Worm (Caenorhabditis elegans) whole organism, L4 larva: ENCODE results near the gene F11D11.3.

Experiments used
- F26F4.8 ChIP-seq: fragments of 200-800 bp; sonication (Bioruptor generic); conservative IDR thresholded peaks from 2 replicates; pipeline ENCODE4 v1.3.6; 2022; ENCODE audit warnings: missing genetic modification characterization, missing compliant biosample characterization
- T26A8.4 ChIP-seq: fragments of 200-800 bp; sonication (Bioruptor generic); IDR thresholded peaks from 2 replicates; pipeline ENCODE4 v1.3.6; 2022; ENCODE audit warnings: missing genetic modification characterization, missing compliant biosample characterization
- Y48G9A.11 ChIP-seq: fragments of 200-800 bp; sonication (Bioruptor generic); IDR thresholded peaks from 2 replicates; pipeline ENCODE4 v1.3.6; 2022; ENCODE audit warnings: missing genetic modification reagents, missing genetic modification characterization, missing compliant biosample characterization
- Y75B8A.6 ChIP-seq: fragments of 200-800 bp; sonication (Bioruptor generic); IDR thresholded peaks from 2 replicates; pipeline ENCODE4 v1.3.6; 2022; ENCODE audit warnings: missing genetic modification reagents, missing genetic modification characterization, missing compliant biosample characterization
- aha-1 ChIP-seq: fragments of 150-350 bp; peaks from one replicate; lab custom pipeline; 2014; ENCODE audit warnings: missing biosample characterization, missing genetic modification characterization
- ceh-62 ChIP-seq: sonication (generic microtip); optimal IDR thresholded peaks from 2 replicates; lab custom pipeline; 2017; ENCODE audit warnings: missing biosample characterization, missing genetic modification characterization
- ceh-82 ChIP-seq: sonication (generic microtip); optimal IDR thresholded peaks from 2 replicates; lab custom pipeline; 2017; ENCODE audit warnings: missing biosample characterization, missing genetic modification characterization
- cey-2 ChIP-seq: sonication (generic microtip); optimal IDR thresholded peaks from 3 replicates; lab custom pipeline; 2017; ENCODE audit warnings: missing genetic modification characterization, mild to moderate bottlenecking, missing compliant biosample characterization, antibody characterized with exemption, borderline replicate concordance; ENCODE audit not compliant: insufficient read depth
- ctbp-1 ChIP-seq: fragments of 200-800 bp; sonication (Bioruptor generic); IDR thresholded peaks from 2 replicates; pipeline ENCODE4 v1.3.6; 2022; ENCODE audit warnings: missing genetic modification reagents, missing genetic modification characterization, missing compliant biosample characterization
- duxl-1 ChIP-seq: sonication (generic microtip); optimal IDR thresholded peaks from 2 replicates; lab custom pipeline; 2016; ENCODE audit warnings: mild to moderate bottlenecking, missing genetic modification characterization, moderate library complexity, missing compliant biosample characterization; ENCODE audit not compliant: poor library complexity
- egl-43 ChIP-seq: fragments of 200-800 bp; sonication (Bioruptor generic); IDR thresholded peaks from 2 replicates; pipeline ENCODE4 v1.3.6; 2022; ENCODE audit warnings: missing genetic modification reagents, missing genetic modification characterization, missing compliant biosample characterization
- hif-1 ChIP-seq, 2 experiments: sonication (generic microtip); optimal IDR thresholded peaks; 2 replicates each; lab custom pipeline; 2016 to 2017; ENCODE audit warnings: missing compliant biosample characterization in 2 of 2, missing genetic modification characterization in 2 of 2, missing genetic modification reagents in 2 of 2, missing genotype in 2 of 2, mild to moderate bottlenecking in 1 of 2
- lim-7 ChIP-seq: fragments of 200-800 bp; sonication (Bioruptor generic); IDR thresholded peaks from 2 replicates; pipeline ENCODE4 v1.3.6; 2022; ENCODE audit warnings: missing genetic modification characterization, missing compliant biosample characterization
- lin-13 ChIP-seq: fragments of 150-350 bp; optimal IDR thresholded peaks from 2 replicates; lab custom pipeline; 2014; ENCODE audit warnings: missing biosample characterization, missing genetic modification reagents, missing genetic modification characterization
- lin-38 ChIP-seq: fragments of 200-800 bp; sonication (Bioruptor generic); IDR thresholded peaks from 2 replicates; pipeline ENCODE4 v1.3.6; 2022; ENCODE audit warnings: missing genetic modification reagents, missing genetic modification characterization, missing compliant biosample characterization
- lin-39 ChIP-seq: fragments of 150-350 bp; optimal IDR thresholded peaks from 2 replicates; lab custom pipeline; 2014; ENCODE audit warnings: missing biosample characterization, missing genetic modification reagents, missing genetic modification characterization
- nhr-102 ChIP-seq: sonication (generic microtip); optimal IDR thresholded peaks from 2 replicates; lab custom pipeline; 2016; ENCODE audit warnings: mild to moderate bottlenecking, missing genetic modification characterization, moderate library complexity, missing compliant biosample characterization
- nhr-111 ChIP-seq: fragments of 200-800 bp; sonication (Bioruptor generic); optimal IDR thresholded peaks from 2 replicates; lab custom pipeline; 2018; ENCODE audit warnings: mild to moderate bottlenecking, missing genetic modification characterization, missing compliant biosample characterization
- nhr-237 ChIP-seq: sonication (generic microtip); optimal IDR thresholded peaks from 2 replicates; lab custom pipeline; 2017; ENCODE audit warnings: missing biosample characterization, missing genetic modification characterization
- nhr-25 ChIP-seq: sonication (generic microtip); optimal IDR thresholded peaks from 2 replicates; lab custom pipeline; 2017; ENCODE audit warnings: missing genetic modification characterization, mild to moderate bottlenecking, missing compliant biosample characterization, antibody characterized with exemption, moderate library complexity, borderline replicate concordance; ENCODE audit not compliant: insufficient read depth
- nhr-41 ChIP-seq: fragments of 200-800 bp; sonication (Bioruptor generic); IDR thresholded peaks from 2 replicates; pipeline ENCODE4 v1.3.6; 2022; ENCODE audit warnings: missing genetic modification reagents, missing genetic modification characterization, missing compliant biosample characterization
- nhr-42 ChIP-seq: fragments of 200-800 bp; sonication (Bioruptor generic); IDR thresholded peaks from 2 replicates; pipeline ENCODE4 v1.3.6; 2022; ENCODE audit warnings: missing genetic modification characterization, missing compliant biosample characterization
- nhr-48 ChIP-seq: sonication (generic microtip); optimal IDR thresholded peaks from 2 replicates; lab custom pipeline; 2016; ENCODE audit warnings: mild to moderate bottlenecking, missing genetic modification characterization, missing compliant biosample characterization
- pha-4 ChIP-seq, 2 experiments: fragments of 150-350 bp in 1 of 2; fragments of 200-800 bp in 1 of 2; sonication (Bioruptor generic) in 1 of 2; IDR thresholded peaks in 1 of 2; optimal IDR thresholded peaks in 1 of 2; 2 replicates each; pipeline versions ENCODE4 v1.3.6 to Lab custom; 2014 to 2022; ENCODE audit warnings: missing genetic modification characterization in 2 of 2, missing genetic modification reagents in 2 of 2, missing biosample characterization in 1 of 2, missing compliant biosample characterization in 1 of 2
- set-16 ChIP-seq: fragments of 200-800 bp; sonication (Bioruptor generic); IDR thresholded peaks from 2 replicates; pipeline ENCODE4 v1.3.6; 2022; ENCODE audit warnings: missing genetic modification reagents, missing genetic modification characterization, missing compliant biosample characterization
- snpc-4 ChIP-seq: fragments of 150-350 bp; optimal IDR thresholded peaks from 2 replicates; lab custom pipeline; 2014; ENCODE audit warnings: missing biosample characterization, missing genetic modification characterization
- tra-1 ChIP-seq: fragments of 200-800 bp; sonication (Bioruptor generic); IDR thresholded peaks from 2 replicates; pipeline ENCODE4 v1.3.6; 2022; ENCODE audit warnings: missing genetic modification reagents, missing genetic modification characterization, missing compliant biosample characterization
- unc-62 ChIP-seq, 3 experiments: fragments of 150-350 bp in 1 of 3; sonication (generic microtip); optimal IDR thresholded peaks in 2 of 3; peaks in 1 of 3; 1 replicate in 1 of 3; 2 replicates in 2 of 3; lab custom pipeline; 2014 to 2017; ENCODE audit warnings: missing biosample characterization in 3 of 3, missing genetic modification characterization in 3 of 3, missing genetic modification reagents in 3 of 3, missing genotype in 1 of 3
- ztf-11 ChIP-seq: fragments of 150-350 bp; optimal IDR thresholded peaks from 2 replicates; lab custom pipeline; 2014; ENCODE audit warnings: missing biosample characterization, missing genetic modification characterization

Gene F11D11.3

DNA sequence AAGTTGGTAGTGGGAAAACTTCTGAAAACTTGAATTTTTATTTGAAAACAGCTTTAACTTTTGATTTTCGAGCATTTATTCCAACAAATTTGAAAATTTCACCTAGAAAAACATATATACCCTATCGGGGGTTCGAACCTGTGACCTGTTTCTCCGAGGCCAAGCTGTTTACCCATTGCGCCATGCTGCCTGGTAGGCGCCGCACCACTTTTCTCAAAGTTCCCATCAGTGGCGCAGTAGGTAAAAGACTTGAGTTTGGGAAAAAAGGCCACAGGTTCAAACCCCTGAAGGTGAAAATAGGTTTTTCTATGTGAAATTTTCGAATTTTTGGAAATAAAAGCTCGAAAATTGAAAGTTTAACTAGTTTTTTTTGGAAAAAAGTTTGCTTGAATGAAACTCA, 20.5 kb upstream of the F11D11.3 start:
- TF ChIP-seq ztf-11 (no peak), pha-4 (GFP tag; IDR thresholded peaks at IDR 0.05; lab: Robert Waterston, UW) (0 out of 2 replicates have a peak, but pooled peaks have one; percentile 31), pha-4 (tag; optimal IDR thresholded peaks at IDR 0.05; lab: Kevin White, UChicago) (no peak), lin-13 (GFP tag; lab: Kevin White, UChicago) (peak; percentile 49), egl-43 (GFP tag; lab: Robert Waterston, UW) (0 out of 2 replicates have a peak, but pooled peaks have one; percentile 17), tra-1 (0 out of 2 replicates have a peak, but pooled peaks have one; percentile 15), ceh-82 (tag; lab: Kevin White, UChicago) (no peak), unc-62 (GFP tag; optimal IDR thresholded peaks at IDR 0.05 in 1 of 2; lab: Kevin White, UChicago) (peak in 1 of 2 experiments; percentile 41), unc-62 (tag; optimal IDR thresholded peaks at IDR 0.05; lab: Kevin White, UChicago) (no peak), lin-38 (GFP tag; lab: Robert Waterston, UW) (0 out of 2 replicates have a peak, but pooled peaks have one; percentile 12)

DNA sequence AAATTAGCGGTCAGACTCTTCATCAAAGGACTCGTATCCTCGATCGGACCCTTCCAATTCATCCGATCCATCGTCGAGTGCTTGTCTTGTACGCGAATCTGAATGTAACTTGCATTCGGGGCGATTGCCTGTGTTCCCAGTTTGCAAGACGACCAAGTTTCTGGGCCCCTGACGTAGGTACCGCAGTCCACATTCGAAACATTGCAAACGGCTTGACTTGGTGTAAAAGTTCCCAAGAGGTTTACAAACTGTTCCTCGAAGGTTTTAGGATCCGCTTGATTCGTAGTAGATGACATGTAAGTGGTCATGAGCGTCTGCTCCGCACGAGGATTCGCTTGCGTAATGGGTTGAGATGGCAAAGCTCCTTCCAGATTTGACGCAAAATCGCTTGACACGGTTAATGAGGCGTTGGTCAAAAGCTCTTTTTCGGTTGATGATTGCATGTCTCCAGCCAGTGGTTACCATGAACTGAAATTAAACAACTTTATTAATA, 16.2 kb upstream of the F11D11.3 start, which contains the start of gene Y17D7B.4:
Y17D7B.4 (minus strand) TSS at position 443 of the 493 bp plus-strand sequence.
- TF ChIP-seq unc-62 (GFP tag; optimal IDR thresholded peaks at IDR 0.05 in 1 of 2; lab: Kevin White, UChicago) (peak in 1 of 2 experiments; percentile 66), unc-62 (tag; optimal IDR thresholded peaks at IDR 0.05; lab: Kevin White, UChicago) (no peak), nhr-111 (GFP tag; lab: Kevin White, UChicago) (no peak), F26F4.8 (GFP tag; lab: Robert Waterston, UW) (no peak), aha-1 (tag; lab: Kevin White, UChicago) (peak; percentile 95), nhr-41 (GFP tag; lab: Robert Waterston, UW) (no peak), set-16 (GFP tag; lab: Robert Waterston, UW) (no peak), cey-2 (tag; lab: Kevin White, UChicago) (no peak), Y48G9A.11 (0 out of 2 replicates have a peak, but pooled peaks have one; percentile 9), hif-1 (tag; optimal IDR thresholded peaks at IDR 0.05; lab: Kevin White, UChicago) (no peak), lin-39 (no peak), nhr-237 (tag; lab: Kevin White, UChicago) (no peak), duxl-1 (peak; percentile 57), lim-7 (GFP tag; lab: Robert Waterston, UW) (no peak), nhr-42 (GFP tag; lab: Robert Waterston, UW) (0 out of 2 replicates have a peak, but pooled peaks have one; percentile 51)

DNA sequence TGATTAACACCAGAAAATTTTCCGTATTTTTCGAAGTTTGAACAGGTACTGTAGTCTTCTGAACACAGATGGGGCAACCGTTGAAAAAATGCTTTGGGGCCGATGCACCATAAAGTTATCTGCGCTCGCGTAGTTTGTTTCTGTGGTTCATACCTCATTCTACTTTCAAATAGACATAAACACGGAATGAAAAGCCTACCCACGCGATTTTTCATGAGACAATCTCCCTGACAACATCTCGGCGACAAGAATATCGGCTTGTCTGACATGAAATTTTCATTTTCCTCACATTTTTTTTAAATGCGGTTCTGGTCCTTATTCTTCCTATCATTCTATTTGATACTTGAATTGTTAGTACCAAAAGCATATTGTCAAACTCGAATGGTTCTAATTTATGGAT, 12.7 kb upstream of the F11D11.3 start, which contains the start of gene clec-257:
clec-257 (plus strand) TSS at position 301 of the 400 bp plus-strand sequence.
- TF ChIP-seq lin-13 (GFP tag; lab: Kevin White, UChicago) (no peak), nhr-48 (no peak), tra-1 (no peak), ctbp-1 (no peak), ceh-62 (no peak), nhr-102 (tag; lab: Kevin White, UChicago) (no peak), nhr-25 (no peak)

DNA sequence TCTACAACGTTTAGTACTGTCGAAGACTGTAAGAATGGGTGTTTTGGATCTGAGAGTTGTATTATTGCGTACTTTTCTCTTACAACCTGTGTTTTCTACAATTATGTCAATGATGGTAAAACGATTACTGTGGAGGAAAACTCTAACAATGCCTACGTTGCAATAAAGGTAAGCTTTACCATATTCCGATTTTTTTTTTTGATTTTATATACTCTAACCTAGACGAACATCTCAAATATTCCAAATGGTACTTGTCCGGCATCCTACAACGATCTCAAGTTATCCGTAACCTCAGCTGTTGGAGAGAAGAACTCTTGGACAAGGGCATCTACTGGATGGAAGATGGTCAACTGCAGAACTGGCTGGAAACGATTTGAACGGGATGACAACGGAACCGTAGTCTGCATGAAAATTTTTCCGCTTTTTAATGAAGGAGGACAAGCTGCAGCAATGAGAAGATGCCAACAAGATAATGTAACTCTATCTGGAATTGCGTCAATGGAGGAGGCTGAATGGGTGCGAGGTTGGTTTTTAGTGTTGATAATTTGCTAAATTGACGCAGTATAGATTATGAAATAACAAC, 11.8 kb upstream of the F11D11.3 start:
- peak; percentile 91 for TF ChIP-seq aha-1 (tag; lab: Kevin White, UChicago)
- no peak for TF ChIP-seq T26A8.4 (GFP tag; lab: Robert Waterston, UW)
- TF ChIP-seq unc-62 (GFP tag; optimal IDR thresholded peaks at IDR 0.05 in 1 of 2; lab: Kevin White, UChicago) = peak in 1 of 2 experiments; percentile 90
- TF ChIP-seq unc-62 (tag; optimal IDR thresholded peaks at IDR 0.05; lab: Kevin White, UChicago) = no peak

DNA sequence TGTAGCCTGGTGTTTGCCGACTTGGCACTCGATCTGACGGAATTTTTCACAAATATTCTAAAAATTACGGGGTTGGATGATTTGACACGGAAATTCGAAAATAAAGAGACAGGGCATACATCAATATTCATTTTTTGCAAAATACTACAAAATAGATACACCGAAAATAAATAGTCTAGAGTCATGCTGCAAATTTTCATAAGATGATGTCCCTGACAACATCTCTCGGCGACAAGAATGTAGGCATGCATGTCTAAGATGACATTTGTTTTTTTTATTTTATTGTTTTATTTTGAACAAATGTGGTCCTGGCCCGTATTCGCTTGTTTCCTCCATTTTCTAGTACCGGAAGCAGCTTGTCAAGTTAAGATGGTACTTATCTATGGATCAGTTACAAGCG, 11.3 kb upstream of the F11D11.3 start, which contains the start of gene clec-256:
clec-256 (plus strand) TSS at position 301 of the 400 bp plus-strand sequence.
- TF ChIP-seq snpc-4 = no peak
- TF ChIP-seq ctbp-1 = no peak
- no peak for TF ChIP-seq Y75B8A.6
- no peak for TF ChIP-seq F26F4.8 (GFP tag; lab: Robert Waterston, UW)
